Worm (Caenorhabditis elegans) whole organism, L1 larva: ENCODE results near the gene clec-250.

Experiments used
- dpl-1 ChIP-seq, 3 experiments: fragments of 150-350 bp in 2 of 3; sonication (generic microtip) in 1 of 3; optimal IDR thresholded peaks; 2 replicates each; lab custom pipeline; 2014 to 2017; ENCODE audit warnings: missing biosample characterization in 3 of 3, missing genetic modification characterization in 3 of 3, missing genetic modification reagents in 3 of 3
- hlh-17 ChIP-seq: fragments of 200-800 bp; sonication (Bioruptor generic); optimal IDR thresholded peaks from 2 replicates; lab custom pipeline; 2018; ENCODE audit warnings: missing genetic modification characterization, mild to moderate bottlenecking, missing compliant biosample characterization, moderate library complexity, borderline replicate concordance
- nhr-11 ChIP-seq: fragments of 150-350 bp; optimal IDR thresholded peaks from 2 replicates; lab custom pipeline; 2014; ENCODE audit warnings: missing biosample characterization, missing genetic modification characterization
- nhr-237 ChIP-seq: fragments of 150-350 bp; optimal IDR thresholded peaks from 2 replicates; lab custom pipeline; 2014; ENCODE audit warnings: missing biosample characterization, missing genetic modification characterization
- nhr-76 ChIP-seq: sonication (generic microtip); optimal IDR thresholded peaks from 2 replicates; lab custom pipeline; 2017; ENCODE audit warnings: missing biosample characterization, missing genetic modification characterization
- snpc-4 ChIP-seq: fragments of 150-350 bp; optimal IDR thresholded peaks from 2 replicates; lab custom pipeline; 2014; ENCODE audit warnings: missing biosample characterization, missing genetic modification characterization
- unc-130 ChIP-seq: fragments of 150-350 bp; optimal IDR thresholded peaks from 2 replicates; lab custom pipeline; 2017; ENCODE audit warnings: missing biosample characterization, missing genetic modification characterization, inconsistent platforms
- unc-62 ChIP-seq: fragments of 150-350 bp; optimal IDR thresholded peaks from 2 replicates; lab custom pipeline; 2014; ENCODE audit warnings: missing biosample characterization, missing genetic modification reagents, missing genetic modification characterization
- ztf-11 ChIP-seq, 2 experiments: sonication (generic microtip); optimal IDR thresholded peaks; 2 replicates each; lab custom pipeline; 2016 to 2017; ENCODE audit warnings: missing genetic modification characterization in 2 of 2, missing biosample characterization in 1 of 2, missing compliant biosample characterization in 1 of 2

- TF ChIP-seq unc-62 (GFP tag; lab: Kevin White, UChicago) (no peak), snpc-4 (tag; lab: Kevin White, UChicago) (no peak), ztf-11 (tag; optimal IDR thresholded peaks at IDR 0.05; lab: Kevin White, UChicago) (no peak), nhr-11 (tag; lab: Kevin White, UChicago) (no peak), hlh-17 (GFP tag; lab: Kevin White, UChicago) (no peak), nhr-76 (tag; lab: Kevin White, UChicago) (no peak), unc-130 (tag; lab: Kevin White, UChicago) (no peak), nhr-237 (tag; lab: Kevin White, UChicago) (no peak), dpl-1 (GFP tag; optimal IDR thresholded peaks at IDR 0.05; lab: Kevin White, UChicago) (no peak)
Measured at ce11 chrV:18772761-18773160, 30.8 kb upstream of the clec-250 start, which contains the start of gene clec-257.
